Worm (Caenorhabditis elegans) whole organism, young adult: ENCODE measurements around the gene ppgn-1.

Experiments
- B0261.1 ChIP-seq: sonication (generic microtip); optimal IDR thresholded peaks from 2 replicates; lab custom pipeline; 2016; ENCODE audit warnings: mild to moderate bottlenecking, missing genetic modification characterization, moderate library complexity, missing compliant biosample characterization
- B0336.3 ChIP-seq: fragments of 200-800 bp; sonication (Bioruptor generic); IDR thresholded peaks from 2 replicates; pipeline ENCODE4 v1.3.6; 2022; ENCODE audit warnings: missing genetic modification characterization, missing compliant biosample characterization
- C06A6.2 ChIP-seq: fragments of 200-800 bp; sonication (Bioruptor generic); conservative IDR thresholded peaks from 2 replicates; pipeline ENCODE4 v1.3.6; 2022; ENCODE audit warnings: missing genetic modification characterization, missing compliant biosample characterization
- C17E4.6 ChIP-seq: fragments of 200-800 bp; sonication (Bioruptor generic); IDR thresholded peaks from 2 replicates; pipeline ENCODE4 v1.3.6; 2022; ENCODE audit warnings: missing genetic modification reagents, missing genetic modification characterization, missing compliant biosample characterization
- F37B4.10 ChIP-seq: fragments of 200-800 bp; sonication (Bioruptor generic); IDR thresholded peaks from 2 replicates; pipeline ENCODE4 v1.3.6; 2022; ENCODE audit warnings: missing genetic modification characterization, missing compliant biosample characterization
- F39B2.1 ChIP-seq: fragments of 200-800 bp; sonication (Bioruptor generic); IDR thresholded peaks from 2 replicates; pipeline ENCODE4 v1.3.6; 2022; ENCODE audit warnings: missing genetic modification reagents, missing genetic modification characterization, missing compliant biosample characterization
- F49E8.2 ChIP-seq: sonication (generic microtip); optimal IDR thresholded peaks from 3 replicates; lab custom pipeline; 2017; ENCODE audit warnings: missing genetic modification characterization, mild to moderate bottlenecking, missing compliant biosample characterization, antibody characterized with exemption, moderate library complexity; ENCODE audit not compliant: insufficient read depth
- F55B11.4 ChIP-seq: sonication (generic microtip); optimal IDR thresholded peaks from 2 replicates; lab custom pipeline; 2016; ENCODE audit warnings: missing compliant biosample characterization, missing genetic modification characterization, borderline replicate concordance; ENCODE audit not compliant: insufficient read depth
- K12H6.12 ChIP-seq: fragments of 200-800 bp; sonication (Bioruptor generic); optimal IDR thresholded peaks from 2 replicates; lab custom pipeline; 2018; ENCODE audit warnings: mild to moderate bottlenecking, missing genetic modification characterization, missing compliant biosample characterization
- Y53F4B.3 ChIP-seq: fragments of 200-800 bp; sonication (Bioruptor generic); IDR thresholded peaks from 2 replicates; pipeline ENCODE4 v1.3.6; 2022; ENCODE audit warnings: missing genetic modification reagents, missing genetic modification characterization, missing compliant biosample characterization
- Y53G8AR.9 ChIP-seq: fragments of 200-800 bp; sonication (Bioruptor generic); conservative IDR thresholded peaks from 2 replicates; pipeline ENCODE4 v1.3.6; 2022; ENCODE audit warnings: missing genetic modification reagents, missing genetic modification characterization, missing compliant biosample characterization
- ZK185.1 ChIP-seq: sonication (generic microtip); optimal IDR thresholded peaks from 2 replicates; lab custom pipeline; 2016; ENCODE audit warnings: mild to moderate bottlenecking, missing genetic modification characterization, missing compliant biosample characterization; ENCODE audit not compliant: poor library complexity, severe bottlenecking
- aptf-2 ChIP-seq: fragments of 200-800 bp; sonication (Bioruptor generic); conservative IDR thresholded peaks from 2 replicates; pipeline ENCODE4 v1.3.6; 2022; ENCODE audit warnings: missing genetic modification reagents, missing genetic modification characterization, missing compliant biosample characterization
- attf-3 ChIP-seq: fragments of 200-800 bp; sonication (Bioruptor generic); conservative IDR thresholded peaks from 2 replicates; pipeline ENCODE4 v1.3.6; 2022; ENCODE audit warnings: missing genetic modification reagents, missing genetic modification characterization, missing compliant biosample characterization
- attf-5 ChIP-seq: fragments of 200-800 bp; sonication (Bioruptor generic); optimal IDR thresholded peaks from 2 replicates; lab custom pipeline; 2018; ENCODE audit warnings: mild to moderate bottlenecking, missing genetic modification characterization, missing compliant biosample characterization
- attf-6 ChIP-seq: fragments of 200-800 bp; sonication (Bioruptor generic); IDR thresholded peaks from 2 replicates; pipeline ENCODE4 v1.3.6; 2022; ENCODE audit warnings: missing genetic modification reagents, missing genetic modification characterization, missing compliant biosample characterization
- cebp-2 ChIP-seq: fragments of 200-800 bp; sonication (Bioruptor generic); IDR thresholded peaks from 2 replicates; pipeline ENCODE4 v1.3.6; 2022; ENCODE audit warnings: missing genetic modification characterization, missing compliant biosample characterization
- ceh-100 ChIP-seq: fragments of 200-800 bp; sonication (Bioruptor generic); IDR thresholded peaks from 2 replicates; pipeline ENCODE4 v1.3.6; 2022; ENCODE audit warnings: missing genetic modification reagents, missing genetic modification characterization, missing compliant biosample characterization
- ceh-79 ChIP-seq: sonication (generic microtip); optimal IDR thresholded peaks from 2 replicates; lab custom pipeline; 2017; ENCODE audit warnings: mild to moderate bottlenecking, missing genetic modification characterization, missing compliant biosample characterization
- ceh-91 ChIP-seq: fragments of 200-800 bp; sonication (Bioruptor generic); IDR thresholded peaks from 2 replicates; pipeline ENCODE4 v1.3.6; 2022; ENCODE audit warnings: missing genetic modification reagents, missing genetic modification characterization, missing compliant biosample characterization
- chd-7 ChIP-seq: sonication (generic microtip); optimal IDR thresholded peaks from 2 replicates; lab custom pipeline; 2016; ENCODE audit warnings: mild to moderate bottlenecking, missing genetic modification characterization, moderate library complexity, missing compliant biosample characterization
- dox-1 ChIP-seq: fragments of 200-800 bp; sonication (Bioruptor generic); IDR thresholded peaks from 2 replicates; pipeline ENCODE4 v1.3.6; 2022; ENCODE audit warnings: missing genetic modification reagents, missing genetic modification characterization, missing compliant biosample characterization
- dpff-1 ChIP-seq: sonication (generic microtip); optimal IDR thresholded peaks from 2 replicates; lab custom pipeline; 2017; ENCODE audit warnings: mild to moderate bottlenecking, missing genetic modification characterization, missing compliant biosample characterization
- efl-1 ChIP-seq: fragments of 150-350 bp; optimal IDR thresholded peaks from 2 replicates; lab custom pipeline; 2014; ENCODE audit warnings: missing biosample characterization, missing genetic modification reagents, missing genetic modification characterization
- egl-44 ChIP-seq: fragments of 200-800 bp; sonication (Bioruptor generic); IDR thresholded peaks from 2 replicates; pipeline ENCODE4 v1.3.6; 2022; ENCODE audit warnings: missing genetic modification reagents, missing genetic modification characterization, missing compliant biosample characterization
- ekl-4 ChIP-seq: fragments of 200-800 bp; sonication (Bioruptor generic); IDR thresholded peaks from 2 replicates; pipeline ENCODE4 v1.3.6; 2022; ENCODE audit warnings: missing genetic modification reagents, missing genetic modification characterization, missing compliant biosample characterization
- fkh-3 ChIP-seq: sonication (generic microtip); optimal IDR thresholded peaks from 2 replicates; lab custom pipeline; 2016; ENCODE audit warnings: mild to moderate bottlenecking, missing genetic modification characterization, missing compliant biosample characterization
- hmg-1.2 ChIP-seq: fragments of 200-800 bp; sonication (Bioruptor generic); IDR thresholded peaks from 2 replicates; pipeline ENCODE4 v1.3.6; 2022; ENCODE audit warnings: missing genetic modification reagents, missing genetic modification characterization, missing compliant biosample characterization
- hrde-1 ChIP-seq: sonication (generic microtip); optimal IDR thresholded peaks from 2 replicates; lab custom pipeline; 2016; ENCODE audit warnings: missing genetic modification characterization, mild to moderate bottlenecking, missing compliant biosample characterization, moderate library complexity, missing genotype, missing genetic modification reagents, borderline replicate concordance
- lin-35 ChIP-seq, 3 experiments: fragments of 150-350 bp in 2 of 3; sonication (generic microtip) in 1 of 3; optimal IDR thresholded peaks; 2 replicates each; lab custom pipeline; 2014 to 2018; ENCODE audit warnings: missing biosample characterization in 3 of 3, missing genetic modification characterization in 3 of 3, missing genetic modification reagents in 3 of 3
- lin-40 ChIP-seq: sonication (generic microtip); optimal IDR thresholded peaks from 2 replicates; lab custom pipeline; 2016; ENCODE audit warnings: missing genetic modification characterization, mild to moderate bottlenecking, missing compliant biosample characterization, missing genotype, missing genetic modification reagents
- lin-54 ChIP-seq: fragments of 200-800 bp; sonication (Bioruptor generic); optimal IDR thresholded peaks from 2 replicates; lab custom pipeline; 2018; ENCODE audit warnings: mild to moderate bottlenecking, missing genetic modification characterization, missing compliant biosample characterization
- madf-10 ChIP-seq: sonication (generic microtip); optimal IDR thresholded peaks from 2 replicates; lab custom pipeline; 2016; ENCODE audit warnings: mild to moderate bottlenecking, missing genetic modification characterization, missing compliant biosample characterization
- madf-6 ChIP-seq: fragments of 200-800 bp; sonication (Bioruptor generic); IDR thresholded peaks from 2 replicates; pipeline ENCODE4 v1.3.6; 2022; ENCODE audit warnings: missing genetic modification reagents, missing genetic modification characterization, missing compliant biosample characterization
- mcd-1 ChIP-seq: fragments of 200-800 bp; sonication (Bioruptor generic); IDR thresholded peaks from 2 replicates; pipeline ENCODE4 v1.3.6; 2022; ENCODE audit warnings: missing genetic modification reagents, missing genetic modification characterization, missing compliant biosample characterization
- nfya-1 ChIP-seq: sonication (generic microtip); optimal IDR thresholded peaks from 2 replicates; lab custom pipeline; 2017; ENCODE audit warnings: antibody characterized with exemption, missing compliant biosample characterization, missing genetic modification characterization, borderline replicate concordance; ENCODE audit not compliant: insufficient read depth
- rcor-1 ChIP-seq: fragments of 200-800 bp; sonication (Bioruptor generic); IDR thresholded peaks from 2 replicates; pipeline ENCODE4 v1.3.6; 2022; ENCODE audit warnings: missing genetic modification reagents, missing genetic modification characterization, missing compliant biosample characterization
- repo-1 ChIP-seq: sonication (generic microtip); optimal IDR thresholded peaks from 2 replicates; lab custom pipeline; 2017; ENCODE audit warnings: mild to moderate bottlenecking, missing genetic modification characterization, missing compliant biosample characterization
- snpc-3.4 ChIP-seq: sonication (generic microtip); optimal IDR thresholded peaks from 2 replicates; lab custom pipeline; 2017; ENCODE audit warnings: missing genetic modification characterization, mild to moderate bottlenecking, missing compliant biosample characterization, antibody characterized with exemption, moderate library complexity, missing genotype, missing genetic modification reagents
- snpc-4 ChIP-seq, 5 experiments: fragments of 150-350 bp in 1 of 5; sonication (generic microtip) in 4 of 5; optimal IDR thresholded peaks; 2 replicates each; lab custom pipeline; 2014 to 2018; ENCODE audit warnings: missing genetic modification characterization in 5 of 5, missing biosample characterization in 3 of 5, antibody characterized with exemption in 2 of 5, mild to moderate bottlenecking in 2 of 5, missing compliant biosample characterization in 2 of 5, missing genotype in 2 of 5, moderate library complexity in 2 of 5, missing genetic modification reagents in 1 of 5
- tbp1 ChIP-seq: fragments of 200-800 bp; sonication (Bioruptor generic); optimal IDR thresholded peaks from 2 replicates; lab custom pipeline; 2018; ENCODE audit warnings: mild to moderate bottlenecking, missing genetic modification characterization, missing compliant biosample characterization
- tbx-9 ChIP-seq: sonication (generic microtip); optimal IDR thresholded peaks from 2 replicates; lab custom pipeline; 2016; ENCODE audit warnings: borderline replicate concordance, missing genetic modification characterization, inconsistent platforms, missing compliant biosample characterization
- tlf-1 ChIP-seq: fragments of 200-800 bp; sonication (Bioruptor generic); optimal IDR thresholded peaks from 2 replicates; lab custom pipeline; 2018; ENCODE audit warnings: mild to moderate bottlenecking, missing genetic modification characterization, missing compliant biosample characterization
- unc-130 ChIP-seq: sonication (generic microtip); optimal IDR thresholded peaks from 2 replicates; lab custom pipeline; 2016; ENCODE audit warnings: missing genetic modification reagents, missing genetic modification characterization, missing compliant biosample characterization
- xnd-1 ChIP-seq: sonication (generic microtip); optimal IDR thresholded peaks from 2 replicates; lab custom pipeline; 2016; ENCODE audit warnings: missing genotype, missing genetic modification reagents, missing genetic modification characterization, missing compliant biosample characterization
- ztf-25 ChIP-seq: fragments of 200-800 bp; sonication (Bioruptor generic); IDR thresholded peaks from 2 replicates; pipeline ENCODE4 v1.3.6; 2022; ENCODE audit warnings: missing genetic modification reagents, missing genetic modification characterization, missing compliant biosample characterization
- ztf-26 ChIP-seq: sonication (generic microtip); optimal IDR thresholded peaks from 2 replicates; lab custom pipeline; 2017; ENCODE audit warnings: missing genetic modification characterization, missing compliant biosample characterization

ppgn-1 gene

DNA sequence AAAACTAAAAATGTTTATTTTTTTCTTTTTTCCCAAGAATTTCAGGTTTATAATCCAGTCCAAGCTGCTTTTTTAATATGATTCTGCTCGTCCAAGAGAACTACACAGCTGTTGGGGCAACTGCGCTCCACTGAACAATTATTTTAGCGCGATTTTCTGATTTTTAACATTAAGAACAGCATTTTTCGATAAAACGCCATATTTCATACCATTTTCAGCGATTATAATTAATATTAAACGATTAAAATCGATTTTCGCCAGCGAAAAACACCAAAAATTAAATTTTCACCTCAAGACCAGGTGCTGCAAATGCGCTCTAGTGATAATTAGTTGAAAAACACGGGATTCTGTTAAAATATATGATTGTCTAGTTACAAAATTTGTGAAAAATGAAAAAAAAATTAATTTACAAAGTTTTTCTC lies 41.5 kb upstream of the ppgn-1 start (continued):
- TF ChIP-seq snpc-4 (GFP tag; optimal IDR thresholded peaks at IDR 0.05; lab: Kevin White, UChicago) = peak; percentile 19
- peak in 2 of 4 experiments; percentile 34 to 44 for TF ChIP-seq snpc-4 (tag; optimal IDR thresholded peaks at IDR 0.05; lab: Kevin White, UChicago)
- TF ChIP-seq repo-1 (tag; lab: Kevin White, UChicago) = peak; percentile 68
- no peak for TF ChIP-seq ZK185.1 (tag; lab: Kevin White, UChicago)
- no peak for TF ChIP-seq C17E4.6 (GFP tag; lab: Robert Waterston, UW)
- TF ChIP-seq F37B4.10 (GFP tag; lab: Robert Waterston, UW) = no peak
- peak; percentile 85 for TF ChIP-seq B0336.3 (GFP tag; lab: Robert Waterston, UW)
- peak; percentile 61; the same call in 1 of the 2 replicates for TF ChIP-seq dox-1
- no peak for TF ChIP-seq ceh-91 (GFP tag; lab: Robert Waterston, UW)
- TF ChIP-seq F55B11.4 (tag; lab: Kevin White, UChicago) = no peak
- TF ChIP-seq hmg-1.2 = peak; percentile 14; the same call in 1 of the 2 replicates
- peak; percentile 59 for TF ChIP-seq hrde-1 (tag; lab: Kevin White, UChicago)
- TF ChIP-seq ekl-4 (GFP tag; lab: Robert Waterston, UW) = peak; percentile 69
- TF ChIP-seq xnd-1 (tag; lab: Kevin White, UChicago) = no peak
- TF ChIP-seq tbp1 (GFP tag; lab: Kevin White, UChicago) = peak; percentile 48
- TF ChIP-seq aptf-2 (GFP tag; lab: Robert Waterston, UW) = no peak
- 0 out of 2 replicates have a peak, but pooled peaks have one; percentile 56 for TF ChIP-seq cebp-2
- TF ChIP-seq snpc-3.4 (tag; lab: Kevin White, UChicago) = peak; percentile 47
- peak; percentile 45 for TF ChIP-seq efl-1 (GFP tag; lab: Kevin White, UChicago)
- peak in 1 of 3 experiments; percentile 46 for TF ChIP-seq lin-35 (GFP tag; optimal IDR thresholded peaks at IDR 0.05; lab: Kevin White, UChicago)
- TF ChIP-seq dpff-1 (tag; lab: Kevin White, UChicago) = peak; percentile 52
- TF ChIP-seq C06A6.2 (GFP tag; lab: Robert Waterston, UW) = no peak
- TF ChIP-seq madf-10 (tag; lab: Kevin White, UChicago) = peak; percentile 29
- TF ChIP-seq attf-5 = peak; percentile 41
- TF ChIP-seq Y53G8AR.9 = peak; percentile 72; the same call in 1 of the 2 replicates
- peak; percentile 35 for TF ChIP-seq B0261.1 (tag; lab: Kevin White, UChicago)
- TF ChIP-seq ceh-79 (tag; lab: Kevin White, UChicago) = peak; percentile 36
- TF ChIP-seq ztf-26 (tag; lab: Kevin White, UChicago) = peak; percentile 60
- peak; percentile 84 for TF ChIP-seq tlf-1
- TF ChIP-seq attf-3 (GFP tag; lab: Robert Waterston, UW) = no peak
- TF ChIP-seq egl-44 = no peak
- peak; percentile 63 for TF ChIP-seq F49E8.2 (tag; lab: Kevin White, UChicago)
- peak; percentile 55 for TF ChIP-seq chd-7
- TF ChIP-seq ceh-100 = no peak
- TF ChIP-seq Y53F4B.3 = no peak
- TF ChIP-seq attf-6 (GFP tag; lab: Robert Waterston, UW) = peak; percentile 57; the same call in 1 of the 2 replicates
- peak; percentile 29 for TF ChIP-seq lin-40
- 0 out of 2 replicates have a peak, but pooled peaks have one; percentile 51 for TF ChIP-seq F39B2.1 (GFP tag; lab: Robert Waterston, UW)
- TF ChIP-seq lin-54 (GFP tag; lab: Kevin White, UChicago) = peak; percentile 63
- TF ChIP-seq fkh-3 (tag; lab: Kevin White, UChicago) = no peak
- peak; percentile 87 for TF ChIP-seq mcd-1
- TF ChIP-seq nfya-1 (tag; lab: Kevin White, UChicago) = no peak
- peak; percentile 63 for TF ChIP-seq madf-6 (GFP tag; lab: Robert Waterston, UW)
- peak; percentile 51 for TF ChIP-seq unc-130 (GFP tag; lab: Kevin White, UChicago)
- TF ChIP-seq ztf-25 (GFP tag; lab: Robert Waterston, UW) = no peak
- peak; percentile 19 for TF ChIP-seq K12H6.12 (tag; lab: Kevin White, UChicago)
- TF ChIP-seq tbx-9 (tag; lab: Kevin White, UChicago) = no peak
- no peak for TF ChIP-seq rcor-1 (GFP tag; lab: Robert Waterston, UW)
